Worm (Caenorhabditis elegans) whole organism, midembryonic: ENCODE results near the gene F15H10.7.

Experiments
- T22C8.4 ChIP-seq: fragments of 200-800 bp; sonication (Bioruptor generic); IDR thresholded peaks from 2 replicates; pipeline ENCODE4 v1.3.6; 2022; ENCODE audit warnings: missing genetic modification characterization, missing compliant biosample characterization
- cog-1 ChIP-seq: sonication (generic microtip); optimal IDR thresholded peaks from 2 replicates; lab custom pipeline; 2016; ENCODE audit warnings: missing genetic modification characterization, missing compliant biosample characterization
- klf-2 ChIP-seq: fragments of 200-800 bp; sonication (Bioruptor generic); conservative IDR thresholded peaks from 2 replicates; pipeline ENCODE4 v1.3.6; 2022; ENCODE audit warnings: missing genetic modification reagents, missing genetic modification characterization, missing compliant biosample characterization
- med-1 ChIP-seq: sonication (generic microtip); optimal IDR thresholded peaks from 2 replicates; lab custom pipeline; 2017; ENCODE audit warnings: missing genetic modification characterization, mild to moderate bottlenecking, missing compliant biosample characterization, antibody characterized with exemption, missing genetic modification reagents; ENCODE audit not compliant: insufficient read depth
- ref-1 ChIP-seq: fragments of 200-800 bp; sonication (Bioruptor generic); conservative IDR thresholded peaks from 2 replicates; pipeline ENCODE4 v1.3.6; 2022; ENCODE audit warnings: missing genetic modification reagents, missing genetic modification characterization, missing compliant biosample characterization
- tab-1 ChIP-seq: fragments of 200-800 bp; sonication (Bioruptor generic); IDR thresholded peaks from 2 replicates; pipeline ENCODE4 v1.3.6; 2022; ENCODE audit warnings: missing genetic modification characterization, missing compliant biosample characterization
- ztf-29 ChIP-seq: fragments of 200-800 bp; sonication (Bioruptor generic); IDR thresholded peaks from 2 replicates; pipeline ENCODE4 v1.3.6; 2022; ENCODE audit warnings: missing genetic modification reagents, missing genetic modification characterization, missing compliant biosample characterization

ce11 chrV:10363834-10364233 lies 42.4 kb downstream of the F15H10.7 start:
- TF ChIP-seq T22C8.4 (no peak), cog-1 (no peak), med-1 (GFP tag; lab: Kevin White, UChicago) (no peak), tab-1 (GFP tag; lab: Robert Waterston, UW) (no peak), ref-1 (GFP tag; lab: Robert Waterston, UW) (no peak), ztf-29 (GFP tag; lab: Robert Waterston, UW) (no peak), klf-2 (no peak)
